Fruit fly (Drosophila melanogaster) S2 (cell line): ENCODE data around the gene tal-1A.

Source experiments
- CG8478 ChIP-seq: fragments of >200 bp; optimal IDR thresholded peaks from 2 replicates; lab custom pipeline; 2018
- CTCF ChIP-seq, 2 experiments: fragments of >200 bp; optimal IDR thresholded peaks; 2 replicates each; lab custom pipeline; 2018

DNA sequence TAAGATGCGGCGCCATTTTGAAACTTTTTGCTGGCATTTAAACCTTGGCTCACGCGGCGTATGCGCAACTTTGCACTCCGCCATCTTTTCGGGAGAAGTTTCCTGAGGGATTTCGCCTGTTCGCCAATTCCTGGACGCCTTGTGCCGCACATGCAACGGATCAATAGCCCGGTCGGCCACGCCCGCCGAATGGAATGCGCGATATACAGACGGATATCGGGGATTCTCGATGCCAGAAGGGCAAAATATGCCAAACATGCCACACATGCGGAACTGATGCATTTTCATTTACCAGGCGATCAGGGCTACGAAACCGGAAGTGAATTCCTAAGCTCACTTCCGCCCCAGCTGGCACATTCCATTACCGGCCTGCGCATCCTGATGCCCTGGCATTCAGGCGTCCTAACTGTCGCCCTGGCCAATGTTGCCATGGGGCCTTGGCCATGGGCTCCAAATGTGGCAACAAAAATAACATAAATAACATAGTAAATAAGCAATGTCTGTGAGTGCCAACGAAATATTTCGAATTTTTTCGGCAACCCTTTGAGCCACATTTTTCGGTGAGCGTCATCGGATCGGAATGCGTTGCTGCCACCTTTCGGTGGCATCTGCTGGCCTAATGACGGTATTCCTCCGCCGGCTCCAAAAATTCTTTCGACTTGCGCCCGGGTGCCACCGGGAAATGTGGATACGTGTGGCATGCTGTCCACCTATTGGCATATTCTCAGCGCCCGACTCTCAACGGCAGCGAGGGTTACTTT lies 10.7 kb upstream of the tal-1A start:
- TF ChIP-seq CG8478 (no peak), CTCF (optimal IDR thresholded peaks at IDR 0.05; lab: Kevin White, UChicago) (no peak)
